Worm (Caenorhabditis elegans) whole organism, L4 larva: ENCODE results near the gene F01D4.8.

ENCODE experiments used
- ceh-82 ChIP-seq: sonication (generic microtip); optimal IDR thresholded peaks from 2 replicates; lab custom pipeline; 2017; ENCODE audit warnings: missing biosample characterization, missing genetic modification characterization
- jun-1 ChIP-seq: fragments of 150-350 bp; optimal IDR thresholded peaks from 2 replicates; lab custom pipeline; 2014; ENCODE audit warnings: missing biosample characterization, missing genetic modification reagents, missing genetic modification characterization
- zag-1 ChIP-seq: fragments of 150-350 bp; optimal IDR thresholded peaks from 2 replicates; lab custom pipeline; 2014; ENCODE audit warnings: missing biosample characterization, missing genetic modification characterization

ce11 chrIV:10472478-10472877 is 19.6 kb upstream of the F01D4.8 start, which contains the start of gene bgnt-1.1:
- TF ChIP-seq jun-1 (tag; lab: Kevin White, UChicago) (no peak), zag-1 (no peak), ceh-82 (no peak)
